Fruit fly (Drosophila melanogaster) whole organism, adult: ENCODE results near the gene CG10252.

Experiments used
- CG11617 ChIP-seq: fragments of 200-800 bp; sonication (Bioruptor generic); optimal IDR thresholded peaks from 2 replicates; lab custom pipeline; 2017; ENCODE audit warnings: mild to moderate bottlenecking, missing biosample characterization, missing genetic modification reagents, missing genetic modification characterization
- CG12768 ChIP-seq: fragments of 200-800 bp; sonication (Bioruptor generic); optimal IDR thresholded peaks from 2 replicates; lab custom pipeline; 2017; ENCODE audit warnings: missing biosample characterization, missing genetic modification characterization, mild to moderate bottlenecking, moderate library complexity, missing genetic modification reagents
- CG14711 ChIP-seq: fragments of 200-800 bp; sonication (Bioruptor generic); optimal IDR thresholded peaks from 2 replicates; lab custom pipeline; 2018; ENCODE audit warnings: missing biosample characterization, mild to moderate bottlenecking, missing genetic modification characterization, moderate library complexity
- CG1620 ChIP-seq: fragments of 200-800 bp; sonication (Bioruptor generic); optimal IDR thresholded peaks from 2 replicates; lab custom pipeline; 2016; ENCODE audit warnings: missing biosample characterization, missing genetic modification characterization
- CG33017 ChIP-seq: fragments of 200-800 bp; sonication (Bioruptor generic); optimal IDR thresholded peaks from 2 replicates; lab custom pipeline; 2018; ENCODE audit warnings: missing biosample characterization, mild to moderate bottlenecking, missing genetic modification characterization, moderate library complexity
- CG5204 ChIP-seq: fragments of 200-800 bp; sonication (Bioruptor generic); optimal IDR thresholded peaks from 2 replicates; lab custom pipeline; 2016; ENCODE audit warnings: missing biosample characterization, missing genetic modification characterization
- CG7045 ChIP-seq: fragments of 200-800 bp; sonication (Bioruptor generic); optimal IDR thresholded peaks from 2 replicates; lab custom pipeline; 2017; ENCODE audit warnings: missing biosample characterization, mild to moderate bottlenecking, missing genetic modification characterization
- CG7101 ChIP-seq: fragments of 200-800 bp; sonication (Bioruptor generic); optimal IDR thresholded peaks from 2 replicates; lab custom pipeline; 2018; ENCODE audit warnings: missing biosample characterization, mild to moderate bottlenecking, missing genetic modification characterization, moderate library complexity
- Clk ChIP-seq: fragments of 200-800 bp; sonication (Bioruptor generic); optimal IDR thresholded peaks from 2 replicates; lab custom pipeline; 2017; ENCODE audit warnings: missing biosample characterization, missing genetic modification characterization
- Crg-1 ChIP-seq: fragments of 200-800 bp; sonication (Bioruptor generic); optimal IDR thresholded peaks from 2 replicates; lab custom pipeline; 2016; ENCODE audit warnings: missing biosample characterization, missing genetic modification characterization
- Hr96 ChIP-seq: fragments of 200-800 bp; sonication (Bioruptor generic); optimal IDR thresholded peaks from 2 replicates; lab custom pipeline; 2016; ENCODE audit warnings: missing biosample characterization, missing genetic modification characterization
- Mnt ChIP-seq: fragments of 200-800 bp; sonication (Bioruptor generic); optimal IDR thresholded peaks from 2 replicates; lab custom pipeline; 2016; ENCODE audit warnings: missing biosample characterization, mild to moderate bottlenecking, missing genetic modification characterization
- bab1 ChIP-seq: fragments of 200-800 bp; sonication (Bioruptor generic); optimal IDR thresholded peaks from 3 replicates; lab custom pipeline; 2019; ENCODE audit warnings: missing biosample characterization, mild to moderate bottlenecking, missing genetic modification characterization, moderate library complexity
- cic ChIP-seq: fragments of 200-800 bp; sonication (Bioruptor generic); optimal IDR thresholded peaks from 2 replicates; lab custom pipeline; 2017; ENCODE audit warnings: missing biosample characterization, mild to moderate bottlenecking, missing genetic modification characterization, moderate library complexity
- cnc ChIP-seq, 2 experiments: fragments of >200 bp; optimal IDR thresholded peaks; 2 replicates each; lab custom pipeline; 2017
- kay ChIP-seq: fragments of 200-800 bp; sonication (Bioruptor generic); peaks from one replicate; lab custom pipeline; 2016; ENCODE audit warnings: missing biosample characterization, missing genetic modification characterization, borderline replicate concordance
- ovo ChIP-seq: fragments of 200-800 bp; sonication (Bioruptor generic); optimal IDR thresholded peaks from 2 replicates; lab custom pipeline; 2016; ENCODE audit warnings: missing biosample characterization, missing genetic modification characterization
- pad ChIP-seq: fragments of 200-800 bp; sonication (Bioruptor generic); optimal IDR thresholded peaks from 3 replicates; lab custom pipeline; 2017; ENCODE audit warnings: missing biosample characterization, missing genetic modification characterization, mild to moderate bottlenecking, moderate library complexity, missing genetic modification reagents
- tj ChIP-seq: fragments of 200-800 bp; sonication (Bioruptor generic); optimal IDR thresholded peaks from 3 replicates; lab custom pipeline; 2017; ENCODE audit warnings: missing biosample characterization, mild to moderate bottlenecking, missing genetic modification characterization, moderate library complexity
- toe ChIP-seq: fragments of 200-800 bp; sonication (Bioruptor generic); optimal IDR thresholded peaks from 2 replicates; lab custom pipeline; 2016; ENCODE audit warnings: missing biosample characterization, missing genetic modification characterization

CG10252 gene

DNA sequence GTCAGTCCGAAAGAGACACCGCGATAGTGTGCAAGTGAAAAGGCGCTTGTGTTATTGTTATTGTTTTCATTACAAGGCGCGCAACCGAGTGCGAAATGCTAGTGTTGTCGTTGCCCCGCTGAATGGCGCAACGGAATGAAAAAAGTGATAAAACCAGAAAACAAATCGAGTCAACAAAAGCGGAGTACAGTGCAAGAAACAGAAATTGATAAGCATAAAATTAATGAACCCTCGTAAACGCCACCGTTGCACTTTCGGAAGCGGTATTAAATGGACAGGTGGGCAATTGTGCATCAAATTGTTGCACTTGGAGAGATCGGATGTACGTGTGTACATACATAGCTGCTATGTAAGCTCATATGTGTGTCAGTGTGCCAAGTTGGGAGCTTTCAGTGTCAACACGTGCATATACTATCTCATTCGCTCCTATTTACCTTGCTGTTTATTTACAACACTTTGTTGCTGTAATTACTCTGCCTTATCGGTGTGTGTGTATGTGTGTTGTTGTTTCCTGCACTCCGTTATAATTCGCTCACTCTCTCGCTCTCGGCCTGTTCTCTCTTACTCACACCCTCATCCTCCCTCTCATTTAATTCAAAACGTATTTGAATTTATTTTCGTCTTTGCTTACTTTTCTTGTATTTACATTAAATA lies 27.5 kb upstream of the CG10252 start:
- peak; percentile 4 for TF ChIP-seq bab1
- TF ChIP-seq CG7045: peak; percentile 80
- peak; percentile 65 for TF ChIP-seq Hr96
- TF ChIP-seq Crg-1: peak; percentile 92
- peak; percentile 94 for TF ChIP-seq ovo
- TF ChIP-seq toe (GFP tag; lab: Kevin White, UChicago): peak; percentile 54
- TF ChIP-seq CG14711 (tag; lab: Kevin White, UChicago): no peak
- peak; percentile 77 for TF ChIP-seq CG7101
- no peak for TF ChIP-seq cnc (optimal IDR thresholded peaks at IDR 0.05; lab: Kevin White, UChicago)
- TF ChIP-seq CG12768 (GFP tag; lab: Kevin White, UChicago): peak; percentile 55
- TF ChIP-seq kay (GFP tag; lab: Kevin White, UChicago): peak; percentile 98
- TF ChIP-seq pad (GFP tag; lab: Kevin White, UChicago): peak; percentile 89
- peak; percentile 99 for TF ChIP-seq cic (GFP tag; lab: Kevin White, UChicago)
- no peak for TF ChIP-seq CG1620
- TF ChIP-seq Mnt: peak; percentile 91
- TF ChIP-seq tj (GFP tag; lab: Kevin White, UChicago): peak; percentile 88
- peak; percentile 81 for TF ChIP-seq Clk (GFP tag; lab: Kevin White, UChicago)
- TF ChIP-seq CG33017: peak; percentile 72
- peak; percentile 11 for TF ChIP-seq CG5204 (GFP tag; lab: Kevin White, UChicago)
- TF ChIP-seq CG11617 (GFP tag; lab: Kevin White, UChicago): peak; percentile 79

DNA sequence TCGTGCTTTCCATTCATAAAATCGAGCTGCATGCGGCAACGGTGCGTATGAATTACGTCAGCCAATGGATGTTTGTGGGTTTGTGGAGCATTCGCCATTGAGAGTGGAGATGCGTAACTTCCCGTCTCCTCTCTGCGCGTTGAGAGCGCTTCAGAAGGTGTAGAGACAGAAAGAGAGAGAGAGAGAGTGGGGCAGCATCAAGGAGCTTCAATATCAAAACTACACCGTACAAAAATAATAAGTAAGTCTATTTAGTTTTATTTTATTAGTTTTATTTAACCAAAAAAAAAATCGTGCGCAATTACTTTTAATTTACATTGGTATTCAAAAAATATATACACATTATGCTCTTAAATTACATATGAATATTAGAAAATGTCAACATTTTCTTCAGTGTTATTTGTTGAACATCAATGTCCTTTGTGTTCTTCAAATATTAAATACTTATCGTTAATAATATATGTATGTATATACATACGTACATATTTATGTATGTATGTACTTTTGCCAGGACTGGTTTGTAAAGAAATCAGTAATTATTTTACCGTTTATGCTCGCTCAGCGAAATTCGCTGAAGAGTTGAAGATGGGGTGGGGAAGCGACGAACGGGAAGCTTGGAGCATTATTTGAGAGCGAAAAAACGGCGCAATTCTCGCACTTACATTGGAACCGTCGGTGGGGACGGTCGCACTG lies 26.8 kb upstream of the CG10252 start, which contains the start of gene CG10365:
TSS of gene CG10365 (plus strand) at position 652 of the 693 bp plus-strand sequence.
- TF ChIP-seq CG1620: no peak
- TF ChIP-seq CG14711 (tag; lab: Kevin White, UChicago): peak; percentile 83
- TF ChIP-seq CG11617 (GFP tag; lab: Kevin White, UChicago): no peak
- TF ChIP-seq cnc (optimal IDR thresholded peaks at IDR 0.05; lab: Kevin White, UChicago): no peak
- no peak for TF ChIP-seq Crg-1
- TF ChIP-seq kay (GFP tag; lab: Kevin White, UChicago): peak; percentile 81
- TF ChIP-seq CG12768 (GFP tag; lab: Kevin White, UChicago): no peak
- TF ChIP-seq ovo: no peak
- TF ChIP-seq Clk (GFP tag; lab: Kevin White, UChicago): no peak
- TF ChIP-seq Hr96: no peak
- no peak for TF ChIP-seq toe (GFP tag; lab: Kevin White, UChicago)
- peak; percentile 78 for TF ChIP-seq CG7101
- TF ChIP-seq CG33017: peak; percentile 83
- TF ChIP-seq tj (GFP tag; lab: Kevin White, UChicago): peak; percentile 98
- no peak for TF ChIP-seq cic (GFP tag; lab: Kevin White, UChicago)
- TF ChIP-seq pad (GFP tag; lab: Kevin White, UChicago): peak; percentile 98
- TF ChIP-seq bab1: no peak
- peak; percentile 27 for TF ChIP-seq CG5204 (GFP tag; lab: Kevin White, UChicago)
- TF ChIP-seq Mnt: no peak
- peak; percentile 73 for TF ChIP-seq CG7045

DNA sequence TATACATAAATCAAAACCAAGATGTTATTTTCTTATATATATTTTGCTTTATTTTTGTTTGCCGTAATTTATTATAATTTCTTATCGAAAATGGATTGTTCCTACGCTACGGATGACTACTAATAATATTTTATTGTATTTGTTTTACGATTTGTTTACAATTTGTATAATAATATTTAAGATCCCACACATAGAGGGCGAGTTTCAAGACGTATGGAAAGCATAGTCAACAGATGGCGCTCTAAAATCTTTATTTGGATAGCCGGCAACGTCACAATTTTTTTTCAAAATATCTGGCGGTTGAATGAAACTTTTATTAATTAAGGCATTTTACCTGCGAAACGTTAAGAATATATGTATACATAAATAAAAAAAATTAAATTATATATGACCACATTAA lies 25.9 kb upstream of the CG10252 start:
- TF ChIP-seq cic (GFP tag; lab: Kevin White, UChicago) (peak; percentile 25), kay (GFP tag; lab: Kevin White, UChicago) (peak; percentile 83), CG7045 (peak; percentile 30), ovo (no peak), Mnt (peak; percentile 35), Hr96 (peak; percentile 36), CG14711 (tag; lab: Kevin White, UChicago) (no peak), cnc (optimal IDR thresholded peaks at IDR 0.05; lab: Kevin White, UChicago) (no peak), Crg-1 (peak; percentile 35), CG1620 (peak; percentile 60), CG5204 (GFP tag; lab: Kevin White, UChicago) (no peak), CG7101 (peak; percentile 58), CG33017 (peak; percentile 12), CG12768 (GFP tag; lab: Kevin White, UChicago) (no peak), pad (GFP tag; lab: Kevin White, UChicago) (no peak), toe (GFP tag; lab: Kevin White, UChicago) (peak; percentile 58), Clk (GFP tag; lab: Kevin White, UChicago) (no peak), CG11617 (GFP tag; lab: Kevin White, UChicago) (no peak), tj (GFP tag; lab: Kevin White, UChicago) (no peak), bab1 (peak; percentile 78)

DNA sequence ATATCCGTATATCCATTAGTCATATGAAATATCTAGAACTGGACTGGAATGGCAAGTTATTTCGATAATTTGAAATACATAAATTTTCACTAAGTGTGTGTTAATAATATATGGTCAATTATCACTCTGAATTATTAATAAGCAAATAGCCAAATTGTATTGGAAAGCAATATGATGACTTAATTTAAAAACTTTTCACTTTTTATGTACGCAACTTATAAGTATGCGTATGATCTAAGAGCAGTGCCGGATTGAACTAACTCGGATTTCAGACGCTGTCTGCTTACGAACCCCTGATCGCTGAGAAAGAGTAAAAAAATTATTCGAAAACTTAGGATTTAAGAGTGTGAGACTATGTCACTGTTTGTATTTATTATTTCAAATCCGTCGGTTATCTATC lies 25.5 kb upstream of the CG10252 start, which contains the start of gene CG10232:
TSS of gene CG10232 (minus strand) at position 101 of the 400 bp plus-strand sequence.
- no peak for TF ChIP-seq cic (GFP tag; lab: Kevin White, UChicago)

DNA sequence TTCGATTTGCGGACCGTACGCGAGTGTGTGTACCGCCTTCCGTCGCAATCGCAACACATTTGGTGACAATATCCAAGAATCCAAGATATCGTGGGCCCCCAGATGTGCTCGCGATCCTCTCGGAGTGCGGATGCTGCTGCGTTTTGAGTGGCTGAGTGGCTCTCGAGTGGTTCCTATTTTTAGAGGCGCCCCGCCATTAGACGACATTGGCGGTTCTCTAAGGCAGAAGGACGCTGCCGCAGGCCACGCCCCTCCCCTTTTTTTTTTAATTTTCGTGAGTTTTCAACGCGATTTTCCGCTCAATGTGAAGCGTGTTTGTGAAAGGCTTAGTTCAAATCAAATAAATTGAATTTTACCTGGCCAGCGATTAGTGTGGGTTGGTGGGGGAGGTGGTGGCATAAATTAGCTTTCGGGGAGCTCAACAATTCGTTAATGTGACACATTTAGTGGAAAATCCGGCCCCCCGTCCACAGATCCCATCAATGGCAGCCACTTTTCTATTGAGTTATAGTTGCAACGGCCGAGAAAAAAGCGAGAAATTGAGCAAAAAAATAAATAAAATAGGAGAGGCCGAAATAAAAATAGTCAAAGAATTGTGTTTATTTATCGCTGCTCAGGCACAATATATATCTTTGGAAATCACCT lies 22.4 kb upstream of the CG10252 start, which contains the start of gene nau:
TSS of gene nau (minus strand) at position 61 of the 645 bp plus-strand sequence.
- TF ChIP-seq tj (GFP tag; lab: Kevin White, UChicago) (no peak), pad (GFP tag; lab: Kevin White, UChicago) (no peak), ovo (no peak), cnc (optimal IDR thresholded peaks at IDR 0.05; lab: Kevin White, UChicago) (no peak), CG33017 (no peak), Mnt (no peak), toe (GFP tag; lab: Kevin White, UChicago) (no peak), cic (GFP tag; lab: Kevin White, UChicago) (no peak), Hr96 (no peak)
